Worm (Caenorhabditis elegans): ENCODE data around the gene clec-137.

ce11 chrII:4590660-4591059, 27.2 kb downstream of the clec-137 start:
- TF ChIP-seq unc-62 (GFP tag; optimal IDR thresholded peaks at IDR 0.05) (no peak), snpc-3.4 (tag; optimal IDR thresholded peaks at IDR 0.05) (no peak), F22D6.2 (tag; optimal IDR thresholded peaks at IDR 0.05) (no peak), Y95B8A.8 (GFP tag; IDR thresholded peaks at IDR 0.05) (no peak), attf-5 (GFP tag; optimal IDR thresholded peaks at IDR 0.05) (peak; percentile 32), athp-1 (tag; optimal IDR thresholded peaks at IDR 0.05) (peak; percentile 42), fkh-3 (tag; optimal IDR thresholded peaks at IDR 0.05) (no peak), lir-1 (GFP tag; conservative IDR thresholded peaks at IDR 0.05) (no peak), dpff-1 (tag; optimal IDR thresholded peaks at IDR 0.05) (no peak), sea-2 (GFP tag; IDR thresholded peaks at IDR 0.05) (no peak), cebp-1 (GFP tag; IDR thresholded peaks at IDR 0.05) (no peak), cebp-1 (tag; optimal IDR thresholded peaks at IDR 0.05) (peak; percentile 40)
